Worm (Caenorhabditis elegans): ENCODE results near the gene znf-706.

DNA sequence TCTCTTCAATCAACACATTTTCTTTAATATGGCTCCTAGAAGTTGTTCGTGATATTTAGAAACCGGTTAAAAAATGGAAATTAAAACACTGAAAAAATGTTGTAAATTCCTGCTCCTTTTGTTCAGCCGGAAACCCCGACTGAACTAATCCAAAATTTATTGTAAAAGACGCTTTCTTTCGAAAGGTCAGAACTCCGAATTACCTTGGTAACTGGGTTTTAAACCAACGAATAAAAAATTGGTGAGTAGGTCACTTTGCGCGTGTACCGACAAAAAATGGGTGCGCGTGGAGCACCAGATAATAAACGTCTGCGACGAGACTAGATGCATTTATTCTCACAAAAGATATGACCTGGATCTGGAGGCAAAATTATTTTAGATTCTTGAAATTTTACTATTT, 34.6 kb upstream of the znf-706 start:
- no peak for TF ChIP-seq F37B4.10 (GFP tag; IDR thresholded peaks at IDR 0.05)
- TF ChIP-seq attf-6 (GFP tag; IDR thresholded peaks at IDR 0.05) = peak; percentile 94
- no peak for TF ChIP-seq C17E4.6 (GFP tag; IDR thresholded peaks at IDR 0.05)
- no peak for TF ChIP-seq egrh-3 (GFP tag; IDR thresholded peaks at IDR 0.05)
- TF ChIP-seq unc-130 (GFP tag; optimal IDR thresholded peaks at IDR 0.05) = no peak
- TF ChIP-seq ceh-58 (GFP tag; IDR thresholded peaks at IDR 0.05) = no peak
- no peak for TF ChIP-seq mes-4 (tag; optimal IDR thresholded peaks at IDR 0.05)
- TF ChIP-seq attf-5 (GFP tag; optimal IDR thresholded peaks at IDR 0.05) = no peak
- no peak for TF ChIP-seq let-607 (tag; optimal IDR thresholded peaks at IDR 0.05)
- TF ChIP-seq akir-1 (GFP tag; optimal IDR thresholded peaks at IDR 0.05) = no peak
- TF ChIP-seq mel-28 (tag; optimal IDR thresholded peaks at IDR 0.05; ENCODE audit: borderline replicate concordance) = no peak
- TF ChIP-seq tlf-1 (GFP tag; optimal IDR thresholded peaks at IDR 0.05) = no peak
- no peak for TF ChIP-seq ama-1 (optimal IDR thresholded peaks at IDR 0.05)
- TF ChIP-seq ama-1 (GFP tag; optimal IDR thresholded peaks at IDR 0.05) = no peak
- no peak for TF ChIP-seq lir-1 (GFP tag; conservative IDR thresholded peaks at IDR 0.05)

Measured in whole organism, young adult.